Fruit fly (Drosophila melanogaster) whole organism, embryonic: ENCODE data around the gene Cyp4d21.
A peak's percentile ranks its signal among the peaks of the same experiment; 100 is the strongest.

Source experiments
- Atf-2 ChIP-seq: fragments of 200-800 bp; sonication (Bioruptor generic); optimal IDR thresholded peaks from 2 replicates; lab custom pipeline; 2016; ENCODE audit warnings: missing biosample characterization, missing genetic modification characterization
- Atf3 ChIP-seq: fragments of 200-800 bp; sonication (Bioruptor generic); optimal IDR thresholded peaks from 3 replicates; lab custom pipeline; 2016; ENCODE audit warnings: missing biosample characterization, missing genetic modification characterization
- Blimp-1 ChIP-seq: fragments of 200-800 bp; sonication (Bioruptor generic); optimal IDR thresholded peaks from 3 replicates; lab custom pipeline; 2018; ENCODE audit warnings: missing biosample characterization, missing genetic modification characterization, mild to moderate bottlenecking, moderate library complexity, missing genetic modification reagents
- Bteb2 ChIP-seq: fragments of 200-800 bp; sonication (Bioruptor generic); optimal IDR thresholded peaks from 2 replicates; lab custom pipeline; 2016; ENCODE audit warnings: missing biosample characterization, missing genetic modification characterization
- CG10147 ChIP-seq: fragments of 200-800 bp; sonication (Bioruptor generic); optimal IDR thresholded peaks from 2 replicates; lab custom pipeline; 2019; ENCODE audit warnings: missing biosample characterization, mild to moderate bottlenecking, missing genetic modification characterization, moderate library complexity
- CG10543 ChIP-seq: fragments of 200-800 bp; sonication (Bioruptor generic); optimal IDR thresholded peaks from 3 replicates; lab custom pipeline; 2017; ENCODE audit warnings: missing biosample characterization, mild to moderate bottlenecking, missing genetic modification characterization, moderate library complexity
- CG12391 ChIP-seq: fragments of 200-800 bp; sonication (Bioruptor generic); optimal IDR thresholded peaks from 3 replicates; lab custom pipeline; 2018; ENCODE audit warnings: missing biosample characterization, mild to moderate bottlenecking, missing genetic modification characterization, moderate library complexity
- CG12659 ChIP-seq: fragments of 200-800 bp; sonication (Bioruptor generic); optimal IDR thresholded peaks from 3 replicates; lab custom pipeline; 2017; ENCODE audit warnings: mild to moderate bottlenecking, missing biosample characterization, missing genetic modification reagents, missing genetic modification characterization
- CG13287 ChIP-seq: fragments of 200-800 bp; sonication (Bioruptor generic); IDR thresholded peaks from 2 replicates; pipeline ENCODE4 v1.3.6; 2022; ENCODE audit warnings: missing biosample characterization, missing genetic modification characterization; ENCODE audit not compliant: partially characterized antibody
- CG16779 ChIP-seq: fragments of 200-800 bp; sonication (Bioruptor generic); IDR thresholded peaks from 2 replicates; pipeline ENCODE4 v1.3.6; 2022; ENCODE audit warnings: missing biosample characterization, missing genetic modification characterization
- CG18476 ChIP-seq: fragments of 200-800 bp; sonication (Bioruptor generic); optimal IDR thresholded peaks from 2 replicates; lab custom pipeline; 2016; ENCODE audit warnings: missing biosample characterization, mild to moderate bottlenecking, missing genetic modification characterization
- CG2678 ChIP-seq: fragments of 200-800 bp; sonication (Bioruptor generic); optimal IDR thresholded peaks from 3 replicates; lab custom pipeline; 2019; ENCODE audit warnings: missing biosample characterization, mild to moderate bottlenecking, missing genetic modification characterization, moderate library complexity
- CG30431 ChIP-seq: fragments of 200-800 bp; sonication (Bioruptor generic); optimal IDR thresholded peaks from 2 replicates; lab custom pipeline; 2017; ENCODE audit warnings: missing biosample characterization, missing genetic modification characterization
- CG32767 ChIP-seq: fragments of 200-800 bp; sonication (Bioruptor generic); IDR thresholded peaks from 2 replicates; pipeline ENCODE4 v1.3.6; 2022; ENCODE audit warnings: missing biosample characterization, missing genetic modification characterization
- CG43689 ChIP-seq: fragments of 200-800 bp; sonication (Bioruptor generic); IDR thresholded peaks from 2 replicates; pipeline ENCODE4 v1.3.6; 2022; ENCODE audit warnings: missing biosample characterization, missing genetic modification characterization
- CG6683 ChIP-seq: fragments of 200-800 bp; sonication (Bioruptor generic); optimal IDR thresholded peaks from 2 replicates; lab custom pipeline; 2017; ENCODE audit warnings: missing biosample characterization, mild to moderate bottlenecking, missing genetic modification characterization, missing genetic modification reagents
- CG7963 ChIP-seq: fragments of 200-800 bp; sonication (Bioruptor generic); IDR thresholded peaks from 3 replicates; pipeline ENCODE4 v1.3.6; 2022; ENCODE audit warnings: missing biosample characterization, missing genetic modification characterization; ENCODE audit not compliant: partially characterized antibody
- CG8388 ChIP-seq: fragments of 200-800 bp; sonication (Bioruptor generic); optimal IDR thresholded peaks from 2 replicates; lab custom pipeline; 2019; ENCODE audit warnings: missing biosample characterization, mild to moderate bottlenecking, missing genetic modification characterization, moderate library complexity
- CG9932 ChIP-seq: fragments of 200-800 bp; sonication (Bioruptor generic); IDR thresholded peaks from 2 replicates; pipeline ENCODE4 v1.3.6; 2022; ENCODE audit warnings: missing biosample characterization, missing genetic modification characterization
- CoRest ChIP-seq: fragments of 200-800 bp; sonication (Bioruptor generic); optimal IDR thresholded peaks from 3 replicates; lab custom pipeline; 2018; ENCODE audit warnings: missing biosample characterization, mild to moderate bottlenecking, missing genetic modification characterization, moderate library complexity
- Dad ChIP-seq: fragments of 200-800 bp; sonication (Bioruptor generic); optimal IDR thresholded peaks from 3 replicates; lab custom pipeline; 2016; ENCODE audit warnings: missing biosample characterization, missing genetic modification characterization
- Dip3 ChIP-seq: fragments of 200-800 bp; sonication (Bioruptor generic); optimal IDR thresholded peaks from 3 replicates; lab custom pipeline; 2016; ENCODE audit warnings: missing biosample characterization, missing genetic modification characterization
- Doc3 ChIP-seq: fragments of 200-800 bp; sonication (Bioruptor generic); IDR thresholded peaks from 3 replicates; pipeline ENCODE4 v1.3.6; 2022; ENCODE audit warnings: missing biosample characterization, missing genetic modification characterization; ENCODE audit not compliant: partially characterized antibody
- Ets97D ChIP-seq: fragments of 200-800 bp; sonication (Bioruptor generic); optimal IDR thresholded peaks from 3 replicates; lab custom pipeline; 2016; ENCODE audit warnings: missing biosample characterization, missing genetic modification characterization
- Fer2 ChIP-seq: fragments of 200-800 bp; sonication (Bioruptor generic); optimal IDR thresholded peaks from 2 replicates; lab custom pipeline; 2018; ENCODE audit warnings: missing biosample characterization, mild to moderate bottlenecking, missing genetic modification characterization, moderate library complexity
- H15 ChIP-seq: fragments of 200-800 bp; sonication (Bioruptor generic); IDR thresholded peaks from 3 replicates; pipeline ENCODE4 v1.3.6; 2022; ENCODE audit warnings: missing biosample characterization, missing genetic modification characterization
- Hr78 ChIP-seq, 2 experiments: fragments of 200-800 bp in 1 of 2; fragments of >200 bp in 1 of 2; sonication (Bioruptor generic) in 1 of 2; optimal IDR thresholded peaks; 2 replicates each; lab custom pipeline; 2017 to 2019; ENCODE audit warnings: missing biosample characterization in 2 of 2, missing genetic modification characterization in 2 of 2, mild to moderate bottlenecking in 1 of 2, moderate library complexity in 1 of 2
- Jarid2 ChIP-seq: fragments of 200-800 bp; sonication (Bioruptor generic); optimal IDR thresholded peaks from 3 replicates; lab custom pipeline; 2017; ENCODE audit warnings: mild to moderate bottlenecking, missing biosample characterization, missing genetic modification reagents, missing genetic modification characterization
- Lhr ChIP-seq: fragments of 200-800 bp; sonication (Bioruptor generic); optimal IDR thresholded peaks from 3 replicates; lab custom pipeline; 2017; ENCODE audit warnings: mild to moderate bottlenecking, missing biosample characterization, missing genetic modification reagents, missing genetic modification characterization
- Mrtf ChIP-seq: fragments of 200-800 bp; sonication (Bioruptor generic); IDR thresholded peaks from 3 replicates; pipeline ENCODE4 v1.3.6; 2022; ENCODE audit warnings: missing biosample characterization, missing genetic modification characterization
- Oli ChIP-seq: fragments of 200-800 bp; sonication (Bioruptor generic); optimal IDR thresholded peaks from 2 replicates; lab custom pipeline; 2018; ENCODE audit warnings: missing biosample characterization, mild to moderate bottlenecking, missing genetic modification characterization, moderate library complexity
- Sox100B ChIP-seq: fragments of 200-800 bp; sonication (Bioruptor generic); optimal IDR thresholded peaks from 3 replicates; lab custom pipeline; 2018; ENCODE audit warnings: missing biosample characterization, mild to moderate bottlenecking, missing genetic modification characterization
- Sox102F ChIP-seq: fragments of 200-800 bp; sonication (Bioruptor generic); optimal IDR thresholded peaks from 2 replicates; lab custom pipeline; 2018; ENCODE audit warnings: missing biosample characterization, mild to moderate bottlenecking, missing genetic modification characterization, moderate library complexity
- Ssrp ChIP-seq: fragments of 200-800 bp; sonication (Bioruptor generic); optimal IDR thresholded peaks from 2 replicates; lab custom pipeline; 2018; ENCODE audit warnings: missing biosample characterization, mild to moderate bottlenecking, missing genetic modification characterization, moderate library complexity
- ato ChIP-seq: fragments of 200-800 bp; sonication (Bioruptor generic); IDR thresholded peaks from 2 replicates; pipeline ENCODE4 v1.3.6; 2022; ENCODE audit warnings: missing biosample characterization, missing genetic modification characterization; ENCODE audit not compliant: partially characterized antibody
- bbx ChIP-seq: fragments of 200-800 bp; sonication (Bioruptor generic); IDR thresholded peaks from 2 replicates; pipeline ENCODE4 v1.3.6; 2022; ENCODE audit warnings: missing biosample characterization, missing genetic modification characterization; ENCODE audit not compliant: partially characterized antibody
- bsh ChIP-seq, 2 experiments: fragments of 200-800 bp; sonication (Bioruptor generic); optimal IDR thresholded peaks; 2 replicates each; lab custom pipeline; 2017 to 2018; ENCODE audit warnings: mild to moderate bottlenecking in 2 of 2, missing biosample characterization in 2 of 2, missing genetic modification characterization in 2 of 2, moderate library complexity in 1 of 2
- dysf ChIP-seq: fragments of 200-800 bp; sonication (Bioruptor generic); IDR thresholded peaks from 3 replicates; pipeline ENCODE4 v1.3.6; 2022; ENCODE audit warnings: missing biosample characterization, missing genetic modification characterization
- ewg ChIP-seq: fragments of 200-800 bp; sonication (Bioruptor generic); optimal IDR thresholded peaks from 3 replicates; lab custom pipeline; 2017; ENCODE audit warnings: mild to moderate bottlenecking, missing biosample characterization, missing genetic modification reagents, missing genetic modification characterization
- gsb ChIP-seq: fragments of 200-800 bp; sonication (Bioruptor generic); IDR thresholded peaks from 2 replicates; pipeline ENCODE4 v1.3.6; 2022; ENCODE audit warnings: missing biosample characterization, missing genetic modification characterization
- her ChIP-seq: fragments of 200-800 bp; sonication (Bioruptor generic); optimal IDR thresholded peaks from 2 replicates; lab custom pipeline; 2016; ENCODE audit warnings: missing biosample characterization, missing genetic modification characterization
- onecut ChIP-seq: fragments of 200-800 bp; sonication (Bioruptor generic); IDR thresholded peaks from 2 replicates; pipeline ENCODE4 v1.3.6; 2022; ENCODE audit warnings: missing biosample characterization, missing genetic modification characterization
- pb ChIP-seq: fragments of 200-800 bp; sonication (Bioruptor generic); optimal IDR thresholded peaks from 3 replicates; lab custom pipeline; 2016; ENCODE audit warnings: missing biosample characterization, missing genetic modification characterization
- pho ChIP-seq: fragments of 200-800 bp; sonication (Bioruptor generic); optimal IDR thresholded peaks from 2 replicates; lab custom pipeline; 2016; ENCODE audit warnings: missing biosample characterization, missing genetic modification characterization
- repo ChIP-seq: fragments of 200-800 bp; sonication (Bioruptor generic); optimal IDR thresholded peaks from 2 replicates; lab custom pipeline; 2016; ENCODE audit warnings: missing biosample characterization, missing genetic modification characterization
- sqz ChIP-seq: fragments of 200-800 bp; sonication (Bioruptor generic); optimal IDR thresholded peaks from 3 replicates; lab custom pipeline; 2018; ENCODE audit warnings: missing biosample characterization, mild to moderate bottlenecking, missing genetic modification characterization
- stc ChIP-seq: fragments of 200-800 bp; sonication (Bioruptor generic); IDR thresholded peaks from 2 replicates; pipeline ENCODE4 v1.3.6; 2022; ENCODE audit warnings: missing biosample characterization, missing genetic modification characterization
- sug ChIP-seq: fragments of 200-800 bp; optimal IDR thresholded peaks from 2 replicates; lab custom pipeline; 2019; ENCODE audit warnings: missing biosample characterization, mild to moderate bottlenecking, missing genetic modification characterization, moderate library complexity
- vvl ChIP-seq: fragments of 200-800 bp; sonication (Bioruptor generic); IDR thresholded peaks from 2 replicates; pipeline ENCODE4 v1.3.6; 2022; ENCODE audit warnings: missing biosample characterization, missing genetic modification characterization

The Cyp4d21 gene

DNA sequence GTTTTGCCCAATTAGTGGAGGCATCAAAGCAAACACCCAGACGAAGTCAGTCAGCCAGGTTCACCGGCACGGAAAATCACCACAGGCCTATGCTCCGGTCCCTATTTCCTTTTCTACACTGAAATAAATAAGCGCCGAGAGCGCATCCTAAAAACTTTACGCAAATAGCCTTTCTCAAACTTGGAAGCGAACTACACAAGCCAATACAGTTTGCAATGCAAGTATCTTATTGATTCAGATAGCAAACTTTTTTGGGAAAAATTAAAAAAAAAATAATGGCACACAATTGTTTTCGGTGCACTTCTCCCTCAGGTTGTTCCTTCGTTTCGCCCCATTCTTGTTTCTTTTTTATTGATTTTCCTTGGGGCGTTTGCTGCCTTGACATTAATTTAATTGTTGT, 40.5 kb upstream of the Cyp4d21 start (continued):
- TF ChIP-seq dysf (GFP tag; lab: Robert Waterston, UW) (peak; percentile 74), Sox100B (GFP tag; lab: Kevin White, UChicago) (peak; percentile 25), CG6683 (GFP tag; lab: Kevin White, UChicago) (no peak), CG13287 (GFP tag; lab: Robert Waterston, UW) (no peak), Dad (GFP tag; lab: Kevin White, UChicago) (peak; percentile 77), stc (GFP tag; lab: Robert Waterston, UW) (0 out of 2 replicates have a peak, but pooled peaks have one; percentile 37), CG30431 (GFP tag; lab: Kevin White, UChicago) (peak; percentile 83), CG32767 (GFP tag; lab: Robert Waterston, UW) (peak; percentile 53; the same call in 1 of the 2 replicates), Fer2 (tag; lab: Kevin White, UChicago) (peak; percentile 21), Blimp-1 (GFP tag; lab: Kevin White, UChicago) (peak; percentile 52), ato (no peak), her (GFP tag; lab: Kevin White, UChicago) (peak; percentile 49), CG9932 (GFP tag; lab: Robert Waterston, UW) (peak; percentile 57), Bteb2 (peak; percentile 69), CG12659 (GFP tag; lab: Kevin White, UChicago) (peak; percentile 34), Mrtf (GFP tag; lab: Robert Waterston, UW) (peak; percentile 62; the same call in 2 of the 3 replicates), Hr78 (GFP tag; optimal IDR thresholded peaks at IDR 0.05; lab: Kevin White, UChicago) (peak in 1 of 2 experiments; percentile 37), Atf3 (GFP tag; lab: Kevin White, UChicago) (peak; percentile 62), CG12391 (tag; lab: Kevin White, UChicago) (peak; percentile 68), Jarid2 (peak; percentile 25), CG16779 (no peak), sug (tag; lab: Kevin White, UChicago) (no peak), gsb (GFP tag; lab: Robert Waterston, UW) (no peak), CoRest (tag; lab: Kevin White, UChicago) (peak; percentile 69), sqz (GFP tag; lab: Kevin White, UChicago) (no peak), vvl (GFP tag; lab: Robert Waterston, UW) (peak; percentile 28)
- TF ChIP-seq, all 482 proteins: peak for 315

DNA sequence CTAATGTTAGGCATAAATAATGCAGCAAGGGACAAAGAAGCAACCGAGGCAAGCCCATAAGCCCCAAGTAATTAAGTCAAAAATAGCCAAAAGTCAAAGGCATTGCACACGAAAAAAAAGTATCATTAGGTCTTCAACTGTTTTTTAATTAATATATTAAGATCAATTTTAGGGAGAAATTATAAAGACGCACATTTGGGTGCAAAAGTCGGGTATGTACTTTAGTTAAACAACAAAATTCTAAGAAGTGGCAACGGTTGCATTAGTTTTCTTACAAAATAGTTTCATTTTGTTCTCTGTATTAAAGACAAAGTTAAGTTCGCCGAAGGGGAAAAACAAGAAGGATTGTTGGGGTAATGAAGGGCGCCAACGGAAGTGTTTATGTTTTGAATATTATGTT, 38.8 kb upstream of the Cyp4d21 start:
- TF ChIP-seq CG10147 (no peak), H15 (no peak), bsh (GFP tag; optimal IDR thresholded peaks at IDR 0.05; lab: Kevin White, UChicago) (peak in 1 of 2 experiments; percentile 80), Ssrp (tag; lab: Kevin White, UChicago) (peak; percentile 52), repo (GFP tag; lab: Kevin White, UChicago) (no peak), Doc3 (GFP tag; lab: Robert Waterston, UW) (no peak), CG18476 (peak; percentile 21), bbx (GFP tag; lab: Robert Waterston, UW) (no peak), Lhr (no peak), CG43689 (GFP tag; lab: Robert Waterston, UW) (no peak), CG7963 (GFP tag; lab: Robert Waterston, UW) (no peak), Ets97D (GFP tag; lab: Kevin White, UChicago) (no peak), CG10543 (GFP tag; lab: Kevin White, UChicago) (no peak), CG2678 (tag; lab: Kevin White, UChicago) (peak; percentile 45), pb (GFP tag; lab: Kevin White, UChicago) (no peak), sqz (GFP tag; lab: Kevin White, UChicago) (no peak), Oli (tag; lab: Kevin White, UChicago) (peak; percentile 45), CG8388 (peak; percentile 60), pho (GFP tag; lab: Kevin White, UChicago) (no peak), dysf (GFP tag; lab: Robert Waterston, UW) (peak; percentile 19; the same call in 1 of the 3 replicates), Atf-2 (GFP tag; lab: Kevin White, UChicago) (no peak), Dip3 (no peak), onecut (no peak), Sox102F (peak; percentile 77), ewg (GFP tag; lab: Kevin White, UChicago) (peak; percentile 37)
